Worm (Caenorhabditis elegans): ENCODE measurements around the gene ras-1.

DNA sequence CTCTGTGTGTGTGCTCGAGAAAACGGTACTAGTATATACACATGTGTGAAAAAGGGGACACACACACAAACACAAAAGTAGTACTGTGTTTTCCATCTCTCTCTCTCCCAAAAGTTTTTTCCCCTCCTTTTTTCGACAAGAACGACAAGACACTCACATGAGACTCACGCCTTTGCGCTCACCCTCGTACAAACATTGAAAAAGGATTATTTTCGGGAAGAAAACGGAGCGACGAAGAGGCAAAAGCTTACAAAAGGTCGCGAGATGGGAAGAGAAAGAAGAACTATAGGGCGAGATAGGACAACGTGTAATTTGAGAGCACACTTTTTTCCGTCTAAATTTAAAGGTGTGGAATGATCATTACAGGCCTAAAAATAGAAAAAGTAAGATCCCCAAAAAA, 2.2 kb downstream of the ras-1 start:
- TF ChIP-seq ceh-22 (tag; optimal IDR thresholded peaks at IDR 0.05) (no peak), elt-2 (tag; optimal IDR thresholded peaks at IDR 0.05) (no peak), odd-2 (tag; optimal IDR thresholded peaks at IDR 0.05) (no peak), unc-3 (GFP tag; conservative IDR thresholded peaks at IDR 0.05) (no peak), unc-3 (tag; optimal IDR thresholded peaks at IDR 0.05) (no peak), K02D7.2 (tag; optimal IDR thresholded peaks at IDR 0.05) (no peak), dmd-4 (tag; optimal IDR thresholded peaks at IDR 0.05; ENCODE audit: borderline replicate concordance) (no peak), fkh-10 (GFP tag; optimal IDR thresholded peaks at IDR 0.05) (no peak), nhr-11 (tag; optimal IDR thresholded peaks at IDR 0.05) (no peak), madf-2 (tag; optimal IDR thresholded peaks at IDR 0.05) (no peak), ama-1 (optimal IDR thresholded peaks at IDR 0.05) (no peak), hlh-30 (tag; optimal IDR thresholded peaks at IDR 0.05; ENCODE audit: insufficient read depth) (no peak), zip-5 (tag; optimal IDR thresholded peaks at IDR 0.05) (no peak)
